Worm (Caenorhabditis elegans) whole organism, L1 larva: ENCODE results near the gene nhr-90.

Experiments
- ama-1 ChIP-seq: fragments of 150-350 bp; optimal IDR thresholded peaks from 2 replicates; lab custom pipeline; 2014
- ceh-8 ChIP-seq: fragments of 200-800 bp; sonication (Bioruptor generic); optimal IDR thresholded peaks from 2 replicates; lab custom pipeline; 2018; ENCODE audit warnings: mild to moderate bottlenecking, missing genetic modification characterization, moderate library complexity, missing compliant biosample characterization
- ceh-82 ChIP-seq, 3 experiments: fragments of 150-350 bp in 1 of 3; sonication (generic microtip) in 2 of 3; optimal IDR thresholded peaks; 2 replicates each; lab custom pipeline; 2014 to 2017; ENCODE audit warnings: missing biosample characterization in 3 of 3, missing genetic modification characterization in 3 of 3
- dpl-1 ChIP-seq, 3 experiments: fragments of 150-350 bp in 2 of 3; sonication (generic microtip) in 1 of 3; optimal IDR thresholded peaks; 2 replicates each; lab custom pipeline; 2014 to 2017; ENCODE audit warnings: missing biosample characterization in 3 of 3, missing genetic modification characterization in 3 of 3, missing genetic modification reagents in 3 of 3
- dsc-1 ChIP-seq: sonication (generic microtip); optimal IDR thresholded peaks from 2 replicates; lab custom pipeline; 2016; ENCODE audit warnings: mild to moderate bottlenecking, missing genetic modification characterization, missing compliant biosample characterization
- efl-1 ChIP-seq, 4 experiments: fragments of 150-350 bp; optimal IDR thresholded peaks in 3 of 4; peaks in 1 of 4; 1 replicate in 1 of 4; 2 replicates in 3 of 4; lab custom pipeline; 2014; ENCODE audit warnings: missing biosample characterization in 2 of 4, missing genetic modification characterization in 2 of 4, missing genetic modification reagents in 2 of 4
- egl-13 ChIP-seq: sonication (generic microtip); optimal IDR thresholded peaks from 2 replicates; lab custom pipeline; 2016; ENCODE audit warnings: missing genotype, missing genetic modification reagents, missing genetic modification characterization, missing compliant biosample characterization
- egl-27 ChIP-seq, 2 experiments: fragments of 150-350 bp in 1 of 2; sonication (generic microtip); optimal IDR thresholded peaks; 3 replicates each; lab custom pipeline; 2017 to 2018; ENCODE audit warnings: missing biosample characterization in 2 of 2, missing genetic modification characterization in 2 of 2, missing genetic modification reagents in 2 of 2
- ets-5 ChIP-seq: fragments of 200-800 bp; sonication (Bioruptor generic); IDR thresholded peaks from 2 replicates; pipeline ENCODE4 v1.3.6; 2022; ENCODE audit warnings: missing genetic modification characterization, missing compliant biosample characterization
- fkh-8 ChIP-seq: sonication (generic microtip); optimal IDR thresholded peaks from 2 replicates; lab custom pipeline; 2016; ENCODE audit warnings: mild to moderate bottlenecking, missing genetic modification characterization, missing compliant biosample characterization
- fos-1 ChIP-seq: fragments of 150-350 bp; optimal IDR thresholded peaks from 2 replicates; lab custom pipeline; 2014; ENCODE audit warnings: missing biosample characterization, missing genetic modification characterization
- hlh-17 ChIP-seq: fragments of 200-800 bp; sonication (Bioruptor generic); optimal IDR thresholded peaks from 2 replicates; lab custom pipeline; 2018; ENCODE audit warnings: missing genetic modification characterization, mild to moderate bottlenecking, missing compliant biosample characterization, moderate library complexity, borderline replicate concordance
- hpl-2 ChIP-seq: fragments of 150-350 bp; optimal IDR thresholded peaks from 2 replicates; lab custom pipeline; 2014; ENCODE audit warnings: missing biosample characterization, missing genetic modification reagents, missing genetic modification characterization
- irx-1 ChIP-seq: sonication (generic microtip); optimal IDR thresholded peaks from 2 replicates; lab custom pipeline; 2016; ENCODE audit warnings: missing genetic modification characterization, missing compliant biosample characterization
- jun-1 ChIP-seq: fragments of 150-350 bp; optimal IDR thresholded peaks from 2 replicates; lab custom pipeline; 2014; ENCODE audit warnings: missing biosample characterization, missing genetic modification reagents, missing genetic modification characterization
- lin-13 ChIP-seq: fragments of 150-350 bp; optimal IDR thresholded peaks from 2 replicates; lab custom pipeline; 2014; ENCODE audit warnings: missing biosample characterization, missing genetic modification reagents, missing genetic modification characterization
- lin-35 ChIP-seq, 2 experiments: fragments of 150-350 bp; optimal IDR thresholded peaks; 2 replicates each; lab custom pipeline; 2014; ENCODE audit warnings: missing biosample characterization in 2 of 2, missing genetic modification characterization in 2 of 2, missing genetic modification reagents in 2 of 2
- lir-3 ChIP-seq: sonication (generic microtip); optimal IDR thresholded peaks from 2 replicates; lab custom pipeline; 2016; ENCODE audit warnings: mild to moderate bottlenecking, missing genetic modification characterization, moderate library complexity, missing compliant biosample characterization; ENCODE audit not compliant: poor library complexity
- lsy-2 ChIP-seq, 2 experiments: fragments of 150-350 bp; optimal IDR thresholded peaks; 2 replicates each; lab custom pipeline; 2014; ENCODE audit warnings: missing biosample characterization in 2 of 2, missing genetic modification characterization in 2 of 2
- mef-2 ChIP-seq: fragments of 150-350 bp; optimal IDR thresholded peaks from 2 replicates; lab custom pipeline; 2014; ENCODE audit warnings: missing biosample characterization, missing genetic modification characterization
- mep-1 ChIP-seq: fragments of 150-350 bp; optimal IDR thresholded peaks from 2 replicates; lab custom pipeline; 2014; ENCODE audit warnings: missing biosample characterization, missing genetic modification characterization
- nhr-11 ChIP-seq: fragments of 150-350 bp; optimal IDR thresholded peaks from 2 replicates; lab custom pipeline; 2014; ENCODE audit warnings: missing biosample characterization, missing genetic modification characterization
- nhr-12 ChIP-seq: sonication (generic microtip); optimal IDR thresholded peaks from 2 replicates; lab custom pipeline; 2017; ENCODE audit warnings: missing biosample characterization, missing genetic modification characterization
- nhr-20 ChIP-seq: sonication (generic microtip); optimal IDR thresholded peaks from 2 replicates; lab custom pipeline; 2016; ENCODE audit warnings: mild to moderate bottlenecking, missing genetic modification characterization, missing compliant biosample characterization
- nhr-71 ChIP-seq: sonication (generic microtip); optimal IDR thresholded peaks from 2 replicates; lab custom pipeline; 2016; ENCODE audit warnings: mild to moderate bottlenecking, missing genetic modification characterization, moderate library complexity, missing compliant biosample characterization
- nhr-77 ChIP-seq: fragments of 150-350 bp; optimal IDR thresholded peaks from 2 replicates; lab custom pipeline; 2014; ENCODE audit warnings: missing biosample characterization, missing genetic modification characterization
- nhr-85 ChIP-seq: sonication (generic microtip); peaks from one replicate; lab custom pipeline; 2016; ENCODE audit warnings: missing genetic modification characterization, inconsistent platforms, missing compliant biosample characterization
- rnt-1 ChIP-seq: sonication (generic microtip); optimal IDR thresholded peaks from 2 replicates; lab custom pipeline; 2016; ENCODE audit warnings: mild to moderate bottlenecking, missing genetic modification characterization, moderate library complexity, missing compliant biosample characterization
- skn-1 ChIP-seq: fragments of 150-350 bp; optimal IDR thresholded peaks from 2 replicates; lab custom pipeline; 2014; ENCODE audit warnings: missing biosample characterization, missing genetic modification characterization
- sptf-1 ChIP-seq: fragments of 150-350 bp; optimal IDR thresholded peaks from 2 replicates; lab custom pipeline; 2014; ENCODE audit warnings: missing biosample characterization, missing genetic modification characterization
- swsn-7 ChIP-seq: sonication (generic microtip); optimal IDR thresholded peaks from 2 replicates; lab custom pipeline; 2016; ENCODE audit warnings: missing genetic modification characterization, missing compliant biosample characterization
- tbx-2 ChIP-seq: sonication (generic microtip); optimal IDR thresholded peaks from 2 replicates; lab custom pipeline; 2016; ENCODE audit warnings: missing genetic modification characterization, missing compliant biosample characterization
- tlp-1 ChIP-seq: fragments of 150-350 bp; optimal IDR thresholded peaks from 2 replicates; lab custom pipeline; 2014; ENCODE audit warnings: missing biosample characterization, missing genetic modification characterization
- unc-86 ChIP-seq: sonication (generic microtip); optimal IDR thresholded peaks from 2 replicates; lab custom pipeline; 2016; ENCODE audit warnings: missing genetic modification characterization, missing compliant biosample characterization
- unc-98 ChIP-seq: fragments of 200-800 bp; sonication (Bioruptor generic); IDR thresholded peaks from 2 replicates; pipeline ENCODE4 v1.3.6; 2022; ENCODE audit warnings: missing genetic modification characterization, missing compliant biosample characterization
- vab-15 ChIP-seq: sonication (generic microtip); optimal IDR thresholded peaks from 2 replicates; lab custom pipeline; 2017; ENCODE audit warnings: missing genotype, mild to moderate bottlenecking, missing genetic modification characterization, missing compliant biosample characterization
- zip-4 ChIP-seq: fragments of 200-800 bp; sonication (Bioruptor generic); optimal IDR thresholded peaks from 2 replicates; lab custom pipeline; 2018; ENCODE audit warnings: mild to moderate bottlenecking, missing genetic modification characterization, moderate library complexity, missing compliant biosample characterization
- ztf-4 ChIP-seq: fragments of 150-350 bp; optimal IDR thresholded peaks from 2 replicates; lab custom pipeline; 2014; ENCODE audit warnings: missing biosample characterization, missing genetic modification characterization

The nhr-90 gene

DNA sequence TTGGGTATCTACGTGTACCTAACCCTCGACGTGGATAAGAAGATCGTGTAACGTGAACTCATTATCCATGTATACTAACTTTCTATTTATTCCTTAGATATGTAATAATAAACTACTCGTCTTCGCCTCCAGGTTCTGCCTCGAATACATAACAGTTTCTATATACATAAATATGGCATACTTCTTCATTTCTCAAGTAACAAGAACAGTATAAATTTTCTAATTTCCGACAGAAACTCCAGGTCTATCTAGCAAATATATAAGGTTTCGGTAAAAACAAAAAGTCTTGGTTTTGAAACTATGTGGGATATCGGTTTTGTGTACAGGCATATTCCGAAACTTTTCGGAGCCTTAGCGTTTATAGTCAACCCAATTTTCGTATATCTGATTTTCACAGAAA lies 28.0 kb downstream of the nhr-90 start, which contains the start of gene srj-37:
Gene srj-37 (plus strand): TSS at position 301 of the 400 bp plus-strand sequence.
- TF ChIP-seq ets-5 (GFP tag; lab: Robert Waterston, UW) = no peak
- no peak for TF ChIP-seq unc-86 (tag; lab: Kevin White, UChicago)
- TF ChIP-seq hpl-2 (GFP tag; lab: Kevin White, UChicago) = no peak
- TF ChIP-seq fos-1 (tag; lab: Kevin White, UChicago) = no peak
- no peak for TF ChIP-seq ama-1 (lab: Kevin White, UChicago)
- TF ChIP-seq egl-13 = no peak
- TF ChIP-seq hlh-17 (GFP tag; lab: Kevin White, UChicago) = no peak
- no peak for TF ChIP-seq tbx-2 (tag; lab: Kevin White, UChicago)
- TF ChIP-seq swsn-7 (tag; lab: Kevin White, UChicago) = no peak
- TF ChIP-seq lin-35 (GFP tag; optimal IDR thresholded peaks at IDR 0.05; lab: Kevin White, UChicago) = no peak
- TF ChIP-seq mep-1 (tag; lab: Kevin White, UChicago) = no peak
- no peak for TF ChIP-seq ztf-4

DNA sequence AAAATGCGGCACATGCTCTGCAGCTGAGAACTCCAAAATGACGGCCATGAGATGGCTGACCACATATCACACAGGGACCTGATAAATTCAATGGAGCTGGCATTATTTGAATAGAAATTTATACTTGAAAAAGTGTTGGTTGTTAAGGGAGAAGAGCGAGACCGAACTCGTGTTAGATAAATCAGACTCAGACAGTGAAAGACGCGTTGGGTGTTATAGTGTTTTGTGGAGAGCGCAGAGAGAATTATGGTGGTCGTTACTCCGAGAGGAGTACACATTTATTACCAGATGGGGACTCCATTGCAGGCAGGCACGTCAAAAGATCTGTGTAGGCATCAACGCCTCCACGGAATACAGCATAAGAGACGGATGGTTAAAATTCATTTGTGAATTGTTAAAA lies 32.4 kb downstream of the nhr-90 start, which contains the start of gene nhr-190:
Gene nhr-190 (minus strand): TSS at position 175 of the 400 bp plus-strand sequence.
- no peak for TF ChIP-seq lsy-2 (tag; optimal IDR thresholded peaks at IDR 0.05; lab: Kevin White, UChicago)
- no peak for TF ChIP-seq vab-15 (tag; lab: Kevin White, UChicago)
- no peak for TF ChIP-seq tbx-2 (tag; lab: Kevin White, UChicago)
- no peak for TF ChIP-seq skn-1 (tag; lab: Kevin White, UChicago)
- no peak for TF ChIP-seq lin-13 (GFP tag; lab: Kevin White, UChicago)
- no peak for TF ChIP-seq nhr-77 (tag; lab: Kevin White, UChicago)
- TF ChIP-seq nhr-20 (tag; lab: Kevin White, UChicago) = peak; percentile 22
- TF ChIP-seq ceh-82 (tag; optimal IDR thresholded peaks at IDR 0.05; lab: Kevin White, UChicago) = peak in 1 of 3 experiments; percentile 2
- TF ChIP-seq rnt-1 = peak; percentile 33
- no peak for TF ChIP-seq ztf-4
- TF ChIP-seq dpl-1 (GFP tag; optimal IDR thresholded peaks at IDR 0.05; lab: Kevin White, UChicago) = no peak
- peak; percentile 30 for TF ChIP-seq swsn-7 (tag; lab: Kevin White, UChicago)
- no peak for TF ChIP-seq dsc-1
- no peak for TF ChIP-seq tlp-1 (tag; lab: Kevin White, UChicago)
- peak; percentile 31 to 47 for TF ChIP-seq efl-1 (optimal IDR thresholded peaks at IDR 0.05; lab: Kevin White, UChicago)
- TF ChIP-seq efl-1 (GFP tag; optimal IDR thresholded peaks at IDR 0.05 in 1 of 2; lab: Kevin White, UChicago) = no peak
- TF ChIP-seq fkh-8 (tag; lab: Kevin White, UChicago) = peak; percentile 41

DNA sequence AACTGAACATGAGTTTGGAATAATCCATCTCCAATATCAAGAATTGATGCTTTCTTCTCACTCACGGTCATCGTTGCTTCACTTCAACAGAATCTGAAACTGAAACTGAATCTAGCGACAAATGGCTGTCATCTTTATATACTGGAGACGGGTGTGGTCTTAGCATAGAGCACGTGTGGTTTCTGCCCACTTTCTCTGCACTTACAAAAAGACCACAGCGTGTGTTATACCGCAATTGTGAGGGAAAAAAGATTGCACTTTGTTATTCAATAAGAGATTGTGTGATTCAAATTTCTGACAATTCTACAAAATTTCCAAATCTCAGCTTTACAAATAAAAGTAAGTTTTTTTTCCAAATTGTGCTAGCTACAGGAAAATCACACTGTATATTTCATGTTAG lies 35.8 kb downstream of the nhr-90 start, which contains the start of gene F48G7.12:
Gene F48G7.12 (minus strand): TSS at position 101 of the 400 bp plus-strand sequence.
- TF ChIP-seq mep-1 (tag; lab: Kevin White, UChicago) (no peak), hpl-2 (GFP tag; lab: Kevin White, UChicago) (no peak), nhr-85 (tag; lab: Kevin White, UChicago) (no peak), lsy-2 (tag; optimal IDR thresholded peaks at IDR 0.05; lab: Kevin White, UChicago) (no peak), irx-1 (tag; lab: Kevin White, UChicago) (no peak), jun-1 (no peak), unc-98 (GFP tag; lab: Robert Waterston, UW) (no peak), ceh-82 (tag; optimal IDR thresholded peaks at IDR 0.05; lab: Kevin White, UChicago) (no peak), ets-5 (GFP tag; lab: Robert Waterston, UW) (no peak), nhr-12 (tag; lab: Kevin White, UChicago) (no peak), nhr-11 (no peak), sptf-1 (tag; lab: Kevin White, UChicago) (no peak), nhr-71 (tag; lab: Kevin White, UChicago) (no peak), vab-15 (tag; lab: Kevin White, UChicago) (no peak), lir-3 (tag; lab: Kevin White, UChicago) (no peak), egl-27 (tag; optimal IDR thresholded peaks at IDR 0.05; lab: Kevin White, UChicago) (no peak), zip-4 (GFP tag; lab: Kevin White, UChicago) (no peak), mef-2 (tag; lab: Kevin White, UChicago) (no peak), ceh-8 (GFP tag; lab: Kevin White, UChicago) (no peak)
